Worm (Caenorhabditis elegans) whole organism, midembryonic: Measurements from ENCODE around the gene gipc-2.

Experiments
- T22C8.4 ChIP-seq: fragments of 200-800 bp; sonication (Bioruptor generic); IDR thresholded peaks from 2 replicates; pipeline ENCODE4 v1.3.6; 2022; ENCODE audit warnings: missing genetic modification characterization, missing compliant biosample characterization
- cog-1 ChIP-seq: sonication (generic microtip); optimal IDR thresholded peaks from 2 replicates; lab custom pipeline; 2016; ENCODE audit warnings: missing genetic modification characterization, missing compliant biosample characterization
- flt-1 ChIP-seq: fragments of 200-800 bp; sonication (Bioruptor generic); IDR thresholded peaks from 2 replicates; pipeline ENCODE4 v1.3.6; 2022; ENCODE audit warnings: missing genetic modification characterization, missing compliant biosample characterization
- klf-2 ChIP-seq: fragments of 200-800 bp; sonication (Bioruptor generic); conservative IDR thresholded peaks from 2 replicates; pipeline ENCODE4 v1.3.6; 2022; ENCODE audit warnings: missing genetic modification reagents, missing genetic modification characterization, missing compliant biosample characterization
- med-1 ChIP-seq: sonication (generic microtip); optimal IDR thresholded peaks from 2 replicates; lab custom pipeline; 2017; ENCODE audit warnings: missing genetic modification characterization, mild to moderate bottlenecking, missing compliant biosample characterization, antibody characterized with exemption, missing genetic modification reagents; ENCODE audit not compliant: insufficient read depth
- ref-1 ChIP-seq: fragments of 200-800 bp; sonication (Bioruptor generic); conservative IDR thresholded peaks from 2 replicates; pipeline ENCODE4 v1.3.6; 2022; ENCODE audit warnings: missing genetic modification reagents, missing genetic modification characterization, missing compliant biosample characterization
- tab-1 ChIP-seq: fragments of 200-800 bp; sonication (Bioruptor generic); IDR thresholded peaks from 2 replicates; pipeline ENCODE4 v1.3.6; 2022; ENCODE audit warnings: missing genetic modification characterization, missing compliant biosample characterization
- ztf-23 ChIP-seq: fragments of 200-800 bp; sonication (Bioruptor generic); IDR thresholded peaks from 2 replicates; pipeline ENCODE4 v1.3.6; 2022; ENCODE audit warnings: missing genetic modification reagents, missing genetic modification characterization, missing compliant biosample characterization
- ztf-29 ChIP-seq: fragments of 200-800 bp; sonication (Bioruptor generic); IDR thresholded peaks from 2 replicates; pipeline ENCODE4 v1.3.6; 2022; ENCODE audit warnings: missing genetic modification reagents, missing genetic modification characterization, missing compliant biosample characterization

The gipc-2 gene

DNA sequence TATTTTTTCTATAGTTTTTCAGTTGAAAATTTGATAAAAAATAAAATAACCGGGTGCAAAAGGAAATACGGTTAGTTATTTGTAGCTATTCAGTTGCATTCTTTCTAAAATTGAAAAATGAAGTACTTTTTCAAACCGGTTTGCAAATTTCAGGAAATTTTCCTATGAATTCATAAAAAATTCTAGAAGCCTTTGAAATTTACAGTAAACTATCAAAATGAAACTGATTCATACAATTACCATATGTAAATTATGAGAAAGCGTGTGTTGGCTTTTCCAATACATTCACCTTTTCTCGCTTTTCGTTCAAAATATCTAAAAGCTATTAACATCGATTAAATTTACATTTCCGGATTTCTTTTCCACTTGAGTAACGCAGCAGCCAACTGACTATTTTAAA lies 10.5 kb downstream of the gipc-2 start, which contains the start of gene ent-7:
Gene ent-7 (plus strand): TSS at position 301 of the 400 bp plus-strand sequence.
- TF ChIP-seq ztf-23 (GFP tag; lab: Robert Waterston, UW) (no peak), med-1 (no peak), T22C8.4 (GFP tag; lab: Robert Waterston, UW) (no peak), klf-2 (GFP tag; lab: Robert Waterston, UW) (no peak), flt-1 (GFP tag; lab: Robert Waterston, UW) (no peak), ref-1 (GFP tag; lab: Robert Waterston, UW) (no peak), ztf-29 (GFP tag; lab: Robert Waterston, UW) (no peak), tab-1 (no peak), cog-1 (tag; lab: Kevin White, UChicago) (no peak)

DNA sequence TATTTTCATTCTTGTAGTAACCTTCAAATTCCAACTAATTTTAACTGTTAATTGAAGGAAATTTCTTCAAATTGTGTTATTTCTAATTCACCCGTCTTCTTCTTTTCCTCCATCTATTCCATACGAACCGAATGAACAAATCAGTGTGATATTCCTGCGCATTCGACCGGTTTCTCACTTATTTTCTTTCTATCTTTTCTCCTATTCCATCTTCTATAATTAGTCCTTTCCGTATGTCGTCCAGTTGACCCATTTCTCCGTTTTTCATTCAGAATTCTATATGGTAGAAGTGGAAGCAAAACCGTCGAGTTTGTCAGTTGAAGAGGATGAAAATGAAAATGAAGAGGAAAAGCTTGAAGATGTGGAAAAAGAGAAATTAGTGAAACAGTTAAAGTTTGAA lies 17.9 kb downstream of the gipc-2 start, which contains the start of gene magu-4:
Gene magu-4 (plus strand): TSS at position 218 of the 400 bp plus-strand sequence.
- TF ChIP-seq flt-1 (GFP tag; lab: Robert Waterston, UW), result no peak
- no peak for TF ChIP-seq tab-1
- no peak for TF ChIP-seq ztf-29 (GFP tag; lab: Robert Waterston, UW)
- no peak for TF ChIP-seq ztf-23 (GFP tag; lab: Robert Waterston, UW)
- TF ChIP-seq ref-1 (GFP tag; lab: Robert Waterston, UW), result no peak
- TF ChIP-seq T22C8.4 (GFP tag; lab: Robert Waterston, UW), result no peak
- TF ChIP-seq med-1, result no peak
- no peak for TF ChIP-seq cog-1 (tag; lab: Kevin White, UChicago)
- no peak for TF ChIP-seq klf-2 (GFP tag; lab: Robert Waterston, UW)

DNA sequence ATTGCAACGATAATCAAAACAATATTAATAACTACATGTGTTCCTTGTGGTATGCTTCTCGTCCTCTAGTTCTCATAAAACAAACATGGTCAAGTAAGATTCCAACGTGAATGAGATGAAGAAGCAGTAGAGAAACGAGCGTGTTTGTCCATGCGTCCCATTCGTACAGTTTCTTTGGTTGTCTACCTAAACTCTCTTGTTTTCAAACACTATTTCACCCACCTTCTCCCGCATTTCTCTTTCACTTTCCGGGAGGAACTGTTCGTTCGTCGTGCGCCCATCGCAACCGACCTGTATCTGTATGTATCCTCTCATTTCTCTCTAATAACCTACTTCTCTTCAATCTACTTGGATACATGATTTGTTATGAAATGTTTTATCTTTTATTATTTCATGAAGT lies 19.7 kb downstream of the gipc-2 start:
- no peak for TF ChIP-seq tab-1
- no peak for TF ChIP-seq klf-2 (GFP tag; lab: Robert Waterston, UW)
- TF ChIP-seq T22C8.4 (GFP tag; lab: Robert Waterston, UW), result no peak
- TF ChIP-seq med-1, result no peak
- TF ChIP-seq flt-1 (GFP tag; lab: Robert Waterston, UW), result no peak
- no peak for TF ChIP-seq ztf-23 (GFP tag; lab: Robert Waterston, UW)
- no peak for TF ChIP-seq ztf-29 (GFP tag; lab: Robert Waterston, UW)
- TF ChIP-seq cog-1 (tag; lab: Kevin White, UChicago), result no peak

DNA sequence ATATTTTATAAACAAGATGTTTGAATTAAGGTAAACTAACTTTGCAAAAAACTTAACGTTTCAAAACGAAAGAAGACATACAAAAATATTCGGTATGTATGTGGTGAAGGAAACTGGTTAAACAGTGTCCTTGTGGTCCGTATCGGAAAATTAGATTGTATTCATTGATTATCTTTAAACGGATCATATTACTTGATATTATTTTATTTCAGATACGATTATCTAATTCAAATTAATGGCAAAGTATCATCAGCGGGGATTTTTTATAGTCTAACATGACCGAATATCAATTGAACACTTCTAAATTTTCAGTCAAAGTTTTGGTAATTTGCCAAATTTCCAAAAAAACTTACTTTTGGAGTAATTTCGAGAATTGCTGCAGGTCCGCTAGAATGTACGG lies 20.7 kb downstream of the gipc-2 start, which contains the start of gene C47E12.13:
Gene C47E12.13 (minus strand): TSS at position 101 of the 400 bp plus-strand sequence.
- TF ChIP-seq ztf-23 (GFP tag; lab: Robert Waterston, UW) (no peak), flt-1 (GFP tag; lab: Robert Waterston, UW) (no peak), ref-1 (GFP tag; lab: Robert Waterston, UW) (no peak), tab-1 (no peak), cog-1 (tag; lab: Kevin White, UChicago) (no peak), klf-2 (GFP tag; lab: Robert Waterston, UW) (no peak), T22C8.4 (GFP tag; lab: Robert Waterston, UW) (no peak)

DNA sequence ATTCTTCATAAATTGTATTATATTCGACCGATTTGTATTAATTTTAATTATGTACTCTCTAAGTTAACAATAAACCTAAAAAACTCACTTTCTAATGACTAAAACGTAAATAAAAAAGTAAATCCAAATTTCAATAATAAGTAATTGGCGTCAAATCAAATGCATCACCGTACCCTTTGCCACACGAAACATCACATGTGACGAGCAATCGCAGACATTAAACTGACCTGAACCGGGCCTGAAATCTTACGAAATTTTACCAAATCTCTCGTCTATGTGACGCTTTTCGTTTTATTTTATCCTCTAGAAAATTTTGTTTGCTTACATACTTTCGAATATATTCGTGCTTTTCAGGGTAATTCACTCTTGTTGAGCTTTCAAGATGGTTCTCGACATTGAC lies 24.1 kb downstream of the gipc-2 start, which contains the start of the genes C47E12.2 and sars-1:
Gene C47E12.2 (minus strand): TSS at position 131 of the 400 bp plus-strand sequence.
Gene sars-1 (plus strand): TSS at position 355 of the 400 bp plus-strand sequence.
- no peak for TF ChIP-seq ztf-23 (GFP tag; lab: Robert Waterston, UW)
- TF ChIP-seq tab-1, result no peak
- no peak for TF ChIP-seq flt-1 (GFP tag; lab: Robert Waterston, UW)
- no peak for TF ChIP-seq med-1
- no peak for TF ChIP-seq cog-1 (tag; lab: Kevin White, UChicago)
- TF ChIP-seq ref-1 (GFP tag; lab: Robert Waterston, UW), result no peak
- no peak for TF ChIP-seq ztf-29 (GFP tag; lab: Robert Waterston, UW)
- no peak for TF ChIP-seq T22C8.4 (GFP tag; lab: Robert Waterston, UW)
- TF ChIP-seq klf-2 (GFP tag; lab: Robert Waterston, UW), result no peak

DNA sequence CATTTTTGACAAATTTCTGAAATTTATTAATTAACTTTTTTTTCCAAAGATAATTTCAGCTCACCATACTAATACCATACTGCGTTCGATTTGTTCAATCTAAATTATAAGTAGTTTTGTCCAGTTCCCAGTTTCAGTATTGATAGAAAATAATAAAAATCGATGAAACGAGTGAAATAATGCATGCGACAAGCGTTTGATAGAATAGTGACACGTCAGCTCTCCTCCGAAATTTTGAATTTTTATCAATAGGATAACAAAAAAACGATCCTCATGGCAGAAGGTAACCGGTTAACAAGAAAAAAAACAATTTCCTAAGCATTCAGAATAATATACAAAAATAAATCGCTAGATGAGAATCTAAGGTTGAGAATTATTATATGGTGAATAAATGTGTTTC lies 25.7 kb downstream of the gipc-2 start, which contains the start of gene C47E12.3:
Gene C47E12.3 (minus strand): TSS at position 101 of the 400 bp plus-strand sequence.
- no peak for TF ChIP-seq tab-1
- no peak for TF ChIP-seq ztf-23 (GFP tag; lab: Robert Waterston, UW)
- no peak for TF ChIP-seq flt-1 (GFP tag; lab: Robert Waterston, UW)
- TF ChIP-seq cog-1 (tag; lab: Kevin White, UChicago), result no peak
- no peak for TF ChIP-seq med-1
- no peak for TF ChIP-seq klf-2 (GFP tag; lab: Robert Waterston, UW)
- TF ChIP-seq T22C8.4 (GFP tag; lab: Robert Waterston, UW), result no peak
- no peak for TF ChIP-seq ref-1 (GFP tag; lab: Robert Waterston, UW)
- no peak for TF ChIP-seq ztf-29 (GFP tag; lab: Robert Waterston, UW)

DNA sequence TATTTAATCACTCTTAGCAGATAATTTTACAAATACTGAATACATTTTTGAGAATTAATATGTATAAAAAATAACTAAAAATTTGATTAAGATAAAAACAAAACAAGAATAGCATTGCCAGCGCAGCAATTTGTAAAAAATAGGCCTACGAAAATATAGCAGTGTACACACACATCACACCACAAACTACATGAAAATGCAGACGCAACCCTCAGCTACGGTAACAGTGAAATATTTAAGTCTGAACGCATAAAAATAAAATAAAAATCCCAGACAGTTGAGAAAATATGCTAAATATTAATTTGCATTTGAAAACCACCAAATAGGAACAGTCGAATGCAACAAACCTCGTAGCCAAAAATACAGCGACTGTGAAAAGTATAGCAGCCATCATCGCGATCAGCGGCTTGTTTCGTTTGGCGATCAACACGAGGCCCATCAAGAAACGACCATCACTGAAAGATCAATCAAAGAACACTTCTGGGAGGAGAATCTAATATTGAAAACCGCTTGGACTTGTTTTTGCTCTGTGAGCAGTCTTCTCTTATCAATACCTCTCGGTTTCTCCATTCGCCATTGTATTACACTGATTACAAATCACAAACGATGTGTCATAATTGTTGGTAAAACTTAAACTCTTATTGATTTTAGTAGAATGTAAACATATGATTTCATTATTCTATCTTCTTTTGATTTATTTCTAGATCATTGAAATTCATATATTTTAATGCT lies 28.8 kb downstream of the gipc-2 start, which contains the start of gene pyp-1:
Gene pyp-1 (minus strand): TSS at position 439 of the 732 bp plus-strand sequence.
- TF ChIP-seq flt-1 (GFP tag; lab: Robert Waterston, UW) (no peak), T22C8.4 (GFP tag; lab: Robert Waterston, UW) (no peak)

DNA sequence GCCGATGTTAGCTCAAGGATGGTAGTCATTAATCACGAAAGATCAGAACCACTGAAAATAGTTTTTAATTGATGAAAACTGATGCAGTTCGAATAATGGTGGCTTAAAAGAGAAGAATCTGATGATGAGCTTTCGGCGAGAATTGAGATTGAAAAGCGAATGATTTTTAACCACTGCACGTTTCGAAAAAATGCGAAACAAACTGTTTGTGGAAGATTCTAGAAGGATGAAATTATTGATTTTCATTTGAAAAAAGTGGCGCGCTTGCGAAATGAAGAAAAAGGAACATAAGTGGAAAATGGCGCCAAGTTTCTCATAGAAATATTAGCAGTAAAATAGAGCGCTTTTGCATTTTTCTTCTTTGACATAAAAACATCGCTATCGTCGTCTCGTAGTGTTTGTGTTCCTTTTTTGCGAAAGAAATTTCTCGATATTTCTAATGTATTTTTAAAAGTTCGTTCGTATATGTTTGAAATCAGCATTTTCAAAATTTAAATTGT lies 32.5 kb downstream of the gipc-2 start, which contains the start of gene uba-1:
Gene uba-1 (minus strand): TSS at position 51 of the 500 bp plus-strand sequence.
- TF ChIP-seq ref-1 (GFP tag; lab: Robert Waterston, UW) (no peak), cog-1 (tag; lab: Kevin White, UChicago) (no peak), klf-2 (GFP tag; lab: Robert Waterston, UW) (no peak), flt-1 (GFP tag; lab: Robert Waterston, UW) (no peak), med-1 (no peak), ztf-23 (GFP tag; lab: Robert Waterston, UW) (no peak), tab-1 (no peak), T22C8.4 (GFP tag; lab: Robert Waterston, UW) (no peak), ztf-29 (GFP tag; lab: Robert Waterston, UW) (no peak)
